Fruit fly (Drosophila melanogaster): Measurements from ENCODE around the gene emc.
A peak's percentile ranks its signal among the peaks of the same experiment; 100 is the strongest.

Gene emc

DNA sequence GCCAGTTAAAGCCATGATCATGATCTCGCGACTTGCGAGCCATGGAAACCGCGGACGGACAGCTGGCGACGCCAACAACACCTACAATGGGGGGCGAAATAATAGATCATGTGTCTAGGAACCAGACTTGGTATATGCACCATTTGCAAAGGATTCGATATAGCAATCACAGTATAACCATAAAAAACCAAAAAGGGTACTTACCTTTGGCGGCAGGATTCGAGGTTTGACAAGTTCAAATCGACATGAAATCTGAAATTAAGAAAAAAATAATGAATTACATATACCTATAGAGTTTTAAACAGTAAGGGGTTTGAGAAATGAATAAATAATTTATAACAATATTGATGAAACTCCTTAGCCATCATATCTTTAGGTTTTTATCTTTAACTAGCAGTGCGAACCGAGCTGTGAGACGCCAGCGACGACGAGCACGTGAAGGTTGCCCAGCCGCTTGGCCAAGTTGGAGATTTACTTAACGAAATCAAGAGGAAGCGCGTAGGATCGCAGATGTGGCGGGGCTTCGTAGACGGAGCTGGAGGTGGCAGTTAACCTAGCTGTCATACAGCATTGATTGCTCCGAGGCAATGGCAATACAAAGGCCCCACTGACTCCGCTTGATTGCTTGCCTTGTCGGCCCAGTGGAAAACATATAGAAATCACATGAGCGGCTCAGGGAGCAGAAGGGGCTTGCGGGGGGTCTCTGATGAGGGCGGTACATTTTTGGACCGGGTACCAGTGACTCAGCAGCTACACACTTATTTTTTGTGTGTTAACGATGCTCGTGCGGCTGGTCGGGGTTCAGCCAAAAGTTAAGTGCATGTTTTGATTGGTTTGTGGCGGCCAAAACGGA, 15.1 kb upstream of the emc start (continued):
- TF ChIP-seq gce (GFP tag; IDR thresholded peaks at IDR 0.05): no peak
- TF ChIP-seq chif (GFP tag; optimal IDR thresholded peaks at IDR 0.05): no peak
- no peak for TF ChIP-seq tx (GFP tag; optimal IDR thresholded peaks at IDR 0.05)
- TF ChIP-seq PHDP (tag; optimal IDR thresholded peaks at IDR 0.05): peak; percentile 3
- TF ChIP-seq CG9797 (GFP tag; optimal IDR thresholded peaks at IDR 0.05): no peak
- TF ChIP-seq phol (tag; optimal IDR thresholded peaks at IDR 0.05): peak; percentile 24
- no peak for TF ChIP-seq YL-1 (GFP tag; optimal IDR thresholded peaks at IDR 0.05)
- no peak for TF ChIP-seq pfk (GFP tag; optimal IDR thresholded peaks at IDR 0.05)
- TF ChIP-seq CG15073 (GFP tag; optimal IDR thresholded peaks at IDR 0.05): no peak
- TF ChIP-seq zen2 (GFP tag; IDR thresholded peaks at IDR 0.05; ENCODE audit: partially characterized antibody): no peak
- TF ChIP-seq onecut (GFP tag; IDR thresholded peaks at IDR 0.05): peak; percentile 34
- peak; percentile 84 for TF ChIP-seq crol (GFP tag; IDR thresholded peaks at IDR 0.05)
- TF ChIP-seq slbo (GFP tag; IDR thresholded peaks at IDR 0.05): peak; percentile 17; the same call in 1 of the 2 replicates
- TF ChIP-seq prd (optimal IDR thresholded peaks at IDR 0.05): no peak
- peak; percentile 44; the same call in 1 of the 3 replicates for TF ChIP-seq prd (GFP tag; IDR thresholded peaks at IDR 0.05)
- TF ChIP-seq CG8924 (tag; optimal IDR thresholded peaks at IDR 0.05): peak; percentile 21
- TF ChIP-seq org-1 (GFP tag; optimal IDR thresholded peaks at IDR 0.05): peak; percentile 19
- no peak for TF ChIP-seq ERR (GFP tag; optimal IDR thresholded peaks at IDR 0.05)
- TF ChIP-seq CG7839 (tag; optimal IDR thresholded peaks at IDR 0.05): peak; percentile 58
- TF ChIP-seq scrt (GFP tag; optimal IDR thresholded peaks at IDR 0.05): no peak
- no peak for TF ChIP-seq CG10321 (GFP tag; IDR thresholded peaks at IDR 0.05)
- TF ChIP-seq HLH54F (GFP tag; optimal IDR thresholded peaks at IDR 0.05): no peak
- no peak for TF ChIP-seq CHES-1-like (GFP tag; optimal IDR thresholded peaks at IDR 0.05)
- no peak for TF ChIP-seq shn (GFP tag; optimal IDR thresholded peaks at IDR 0.05)
- TF ChIP-seq CG1603 (tag; optimal IDR thresholded peaks at IDR 0.05): peak; percentile 5
- TF ChIP-seq pnt (GFP tag; optimal IDR thresholded peaks at IDR 0.05): no peak
- TF ChIP-seq mam (GFP tag; optimal IDR thresholded peaks at IDR 0.05): peak; percentile 9
- no peak for TF ChIP-seq Dip3 (GFP tag; optimal IDR thresholded peaks at IDR 0.05)
- TF ChIP-seq dmrt99B (tag; optimal IDR thresholded peaks at IDR 0.05): peak; percentile 37
- TF ChIP-seq twi (tag; optimal IDR thresholded peaks at IDR 0.05): no peak
- peak; percentile 36 for TF ChIP-seq nmo (GFP tag; optimal IDR thresholded peaks at IDR 0.05)
- TF ChIP-seq MBD-R2 (GFP tag; IDR thresholded peaks at IDR 0.05): no peak
- TF ChIP-seq CG7987 (GFP tag; optimal IDR thresholded peaks at IDR 0.05): no peak
- no peak for TF ChIP-seq CG7928 (GFP tag; optimal IDR thresholded peaks at IDR 0.05)
- TF ChIP-seq da (GFP tag; optimal IDR thresholded peaks at IDR 0.05): no peak
- TF ChIP-seq chinmo (GFP tag; IDR thresholded peaks at IDR 0.05; ENCODE audit: partially characterized antibody): 0 out of 4 replicates have a peak, but pooled peaks have one; percentile 60
- no peak for TF ChIP-seq NK7.1 (GFP tag; optimal IDR thresholded peaks at IDR 0.05)
- no peak for TF ChIP-seq odd (GFP tag; optimal IDR thresholded peaks at IDR 0.05)
- no peak for TF ChIP-seq Trl (optimal IDR thresholded peaks at IDR 0.05)
- no peak for TF ChIP-seq Trl (GFP tag; optimal IDR thresholded peaks at IDR 0.05)
- no peak for TF ChIP-seq Side (GFP tag; optimal IDR thresholded peaks at IDR 0.05)
- TF ChIP-seq Pdp1 (GFP tag; optimal IDR thresholded peaks at IDR 0.05): peak in 1 of 2 experiments; percentile 8
- TF ChIP-seq bsh (GFP tag; optimal IDR thresholded peaks at IDR 0.05): peak; percentile 6 to 66
- no peak for TF ChIP-seq CG15514 (GFP tag; optimal IDR thresholded peaks at IDR 0.05)
- no peak for TF ChIP-seq CTCF (GFP tag; optimal IDR thresholded peaks at IDR 0.05)
- TF ChIP-seq CG10147 (GFP tag; optimal IDR thresholded peaks at IDR 0.05): no peak
- TF ChIP-seq Scr (GFP tag; IDR thresholded peaks at IDR 0.05; ENCODE audit: partially characterized antibody): no peak
- TF ChIP-seq Drgx (GFP tag; IDR thresholded peaks at IDR 0.05): peak; percentile 34; the same call in 1 of the 2 replicates
- peak; percentile 83 for TF ChIP-seq sens (GFP tag)
- peak; percentile 71 for TF ChIP-seq Med (GFP tag)
